Worm (Caenorhabditis elegans) whole organism, young adult: ENCODE data around the gene cyp-44A1.

Experiments used
- F49E8.2 ChIP-seq: sonication (generic microtip); optimal IDR thresholded peaks from 3 replicates; lab custom pipeline; 2017; ENCODE audit warnings: missing genetic modification characterization, mild to moderate bottlenecking, missing compliant biosample characterization, antibody characterized with exemption, moderate library complexity; ENCODE audit not compliant: insufficient read depth
- F52B5.7 ChIP-seq: sonication (generic microtip); optimal IDR thresholded peaks from 2 replicates; lab custom pipeline; 2016; ENCODE audit warnings: mild to moderate bottlenecking, missing genetic modification characterization, missing compliant biosample characterization
- F55B11.4 ChIP-seq: sonication (generic microtip); optimal IDR thresholded peaks from 2 replicates; lab custom pipeline; 2016; ENCODE audit warnings: missing compliant biosample characterization, missing genetic modification characterization, borderline replicate concordance; ENCODE audit not compliant: insufficient read depth
- T07F8.4 ChIP-seq: sonication (generic microtip); optimal IDR thresholded peaks from 2 replicates; lab custom pipeline; 2016; ENCODE audit warnings: mild to moderate bottlenecking, missing genetic modification characterization, moderate library complexity, missing compliant biosample characterization
- T26A5.8 ChIP-seq: sonication (generic microtip); optimal IDR thresholded peaks from 2 replicates; lab custom pipeline; 2016; ENCODE audit warnings: missing genetic modification characterization, missing compliant biosample characterization
- Y79H2A.3 ChIP-seq: fragments of 200-800 bp; sonication (Bioruptor generic); conservative IDR thresholded peaks from 2 replicates; pipeline ENCODE4 v1.3.6; 2022; ENCODE audit warnings: missing genetic modification reagents, missing genetic modification characterization, missing compliant biosample characterization
- ama-1 ChIP-seq, 3 experiments: fragments of 150-350 bp in 1 of 3; sonication (generic microtip) in 2 of 3; optimal IDR thresholded peaks; 2 replicates each; lab custom pipeline; 2014 to 2018; ENCODE audit warnings: missing biosample characterization in 2 of 3, missing genetic modification characterization in 2 of 3, missing genetic modification reagents in 2 of 3
- athp-1 ChIP-seq: sonication (generic microtip); optimal IDR thresholded peaks from 2 replicates; lab custom pipeline; 2017; ENCODE audit warnings: mild to moderate bottlenecking, missing genetic modification characterization, missing compliant biosample characterization
- attf-3 ChIP-seq: fragments of 200-800 bp; sonication (Bioruptor generic); conservative IDR thresholded peaks from 2 replicates; pipeline ENCODE4 v1.3.6; 2022; ENCODE audit warnings: missing genetic modification reagents, missing genetic modification characterization, missing compliant biosample characterization
- bed-1 ChIP-seq: fragments of 200-800 bp; sonication (Bioruptor generic); IDR thresholded peaks from 2 replicates; pipeline ENCODE4 v1.3.6; 2022; ENCODE audit warnings: missing genetic modification reagents, missing genetic modification characterization, missing compliant biosample characterization
- cebp-2 ChIP-seq: fragments of 200-800 bp; sonication (Bioruptor generic); IDR thresholded peaks from 2 replicates; pipeline ENCODE4 v1.3.6; 2022; ENCODE audit warnings: missing genetic modification characterization, missing compliant biosample characterization
- ceh-58 ChIP-seq: fragments of 200-800 bp; sonication (Bioruptor generic); IDR thresholded peaks from 2 replicates; pipeline ENCODE4 v1.3.6; 2022; ENCODE audit warnings: missing genetic modification characterization, missing compliant biosample characterization
- dox-1 ChIP-seq: fragments of 200-800 bp; sonication (Bioruptor generic); IDR thresholded peaks from 2 replicates; pipeline ENCODE4 v1.3.6; 2022; ENCODE audit warnings: missing genetic modification reagents, missing genetic modification characterization, missing compliant biosample characterization
- dpff-1 ChIP-seq: sonication (generic microtip); optimal IDR thresholded peaks from 2 replicates; lab custom pipeline; 2017; ENCODE audit warnings: mild to moderate bottlenecking, missing genetic modification characterization, missing compliant biosample characterization
- egl-18 ChIP-seq: fragments of 200-800 bp; sonication (Bioruptor generic); IDR thresholded peaks from 2 replicates; pipeline ENCODE4 v1.3.6; 2022; ENCODE audit warnings: missing genetic modification reagents, missing genetic modification characterization, missing compliant biosample characterization
- egrh-3 ChIP-seq: fragments of 200-800 bp; sonication (Bioruptor generic); IDR thresholded peaks from 2 replicates; pipeline ENCODE4 v1.3.6; 2022; ENCODE audit warnings: missing genetic modification reagents, missing genetic modification characterization, missing compliant biosample characterization
- fkh-3 ChIP-seq: sonication (generic microtip); optimal IDR thresholded peaks from 2 replicates; lab custom pipeline; 2016; ENCODE audit warnings: mild to moderate bottlenecking, missing genetic modification characterization, missing compliant biosample characterization
- him-1 ChIP-seq: sonication (generic microtip); optimal IDR thresholded peaks from 2 replicates; lab custom pipeline; 2016; ENCODE audit warnings: missing genotype, missing genetic modification reagents, missing genetic modification characterization, missing compliant biosample characterization
- hlh-26 ChIP-seq: fragments of 200-800 bp; sonication (Bioruptor generic); conservative IDR thresholded peaks from 2 replicates; pipeline ENCODE4 v1.3.6; 2022; ENCODE audit warnings: missing genetic modification reagents, missing genetic modification characterization, missing compliant biosample characterization
- hmg-1.2 ChIP-seq: fragments of 200-800 bp; sonication (Bioruptor generic); IDR thresholded peaks from 2 replicates; pipeline ENCODE4 v1.3.6; 2022; ENCODE audit warnings: missing genetic modification reagents, missing genetic modification characterization, missing compliant biosample characterization
- hmg-20 ChIP-seq: fragments of 200-800 bp; sonication (Bioruptor generic); IDR thresholded peaks from 2 replicates; pipeline ENCODE4 v1.3.6; 2022; ENCODE audit warnings: missing genetic modification reagents, missing genetic modification characterization, missing compliant biosample characterization
- hrde-1 ChIP-seq: sonication (generic microtip); optimal IDR thresholded peaks from 2 replicates; lab custom pipeline; 2016; ENCODE audit warnings: missing genetic modification characterization, mild to moderate bottlenecking, missing compliant biosample characterization, moderate library complexity, missing genotype, missing genetic modification reagents, borderline replicate concordance
- hsf-1 ChIP-seq: fragments of 200-800 bp; sonication (Bioruptor generic); IDR thresholded peaks from 2 replicates; pipeline ENCODE4 v1.3.6; 2022; ENCODE audit warnings: missing genetic modification reagents, missing genetic modification characterization, missing compliant biosample characterization
- let-607 ChIP-seq, 2 experiments: fragments of 200-800 bp in 1 of 2; sonication (Bioruptor generic) in 1 of 2; sonication (generic microtip) in 1 of 2; optimal IDR thresholded peaks; 2 replicates each; lab custom pipeline; 2016 to 2018; ENCODE audit warnings: mild to moderate bottlenecking in 2 of 2, missing compliant biosample characterization in 2 of 2, missing genetic modification characterization in 2 of 2, moderate library complexity in 2 of 2, missing genotype in 1 of 2
- lin-35 ChIP-seq, 3 experiments: fragments of 150-350 bp in 2 of 3; sonication (generic microtip) in 1 of 3; optimal IDR thresholded peaks; 2 replicates each; lab custom pipeline; 2014 to 2018; ENCODE audit warnings: missing biosample characterization in 3 of 3, missing genetic modification characterization in 3 of 3, missing genetic modification reagents in 3 of 3
- madf-8 ChIP-seq: fragments of 200-800 bp; sonication (Bioruptor generic); conservative IDR thresholded peaks from 2 replicates; pipeline ENCODE4 v1.3.6; 2022; ENCODE audit warnings: missing genetic modification reagents, missing genetic modification characterization, missing compliant biosample characterization
- nhr-120 ChIP-seq: fragments of 200-800 bp; sonication (Bioruptor generic); IDR thresholded peaks from 2 replicates; pipeline ENCODE4 v1.3.6; 2022; ENCODE audit warnings: missing genetic modification characterization, missing compliant biosample characterization
- nhr-179 ChIP-seq: sonication (generic microtip); optimal IDR thresholded peaks from 2 replicates; lab custom pipeline; 2016; ENCODE audit warnings: mild to moderate bottlenecking, missing genetic modification characterization, missing compliant biosample characterization
- nhr-90 ChIP-seq: sonication (generic microtip); optimal IDR thresholded peaks from 2 replicates; lab custom pipeline; 2016; ENCODE audit warnings: missing genotype, mild to moderate bottlenecking, missing genetic modification characterization, missing compliant biosample characterization
- pha-4 ChIP-seq: fragments of 150-350 bp; sonication (generic microtip); optimal IDR thresholded peaks from 2 replicates; lab custom pipeline; 2014; ENCODE audit warnings: missing biosample characterization, missing genetic modification reagents, missing genetic modification characterization
- rec-8 ChIP-seq, 2 experiments: sonication (generic microtip); optimal IDR thresholded peaks; 2 replicates each; lab custom pipeline; 2016; ENCODE audit warnings: mild to moderate bottlenecking in 2 of 2, missing genetic modification characterization in 2 of 2, missing genetic modification reagents in 2 of 2, missing genotype in 2 of 2, missing biosample characterization in 1 of 2, missing compliant biosample characterization in 1 of 2, moderate library complexity in 1 of 2
- repo-1 ChIP-seq: sonication (generic microtip); optimal IDR thresholded peaks from 2 replicates; lab custom pipeline; 2017; ENCODE audit warnings: mild to moderate bottlenecking, missing genetic modification characterization, missing compliant biosample characterization
- tlf-1 ChIP-seq: fragments of 200-800 bp; sonication (Bioruptor generic); optimal IDR thresholded peaks from 2 replicates; lab custom pipeline; 2018; ENCODE audit warnings: mild to moderate bottlenecking, missing genetic modification characterization, missing compliant biosample characterization
- unc-62 ChIP-seq: fragments of 150-350 bp; optimal IDR thresholded peaks from 2 replicates; lab custom pipeline; 2014; ENCODE audit warnings: missing biosample characterization, missing genetic modification reagents, missing genetic modification characterization
- ztf-22 ChIP-seq: fragments of 200-800 bp; sonication (Bioruptor generic); optimal IDR thresholded peaks from 2 replicates; lab custom pipeline; 2018; ENCODE audit warnings: mild to moderate bottlenecking, missing genetic modification characterization, moderate library complexity, missing compliant biosample characterization
- ztf-26 ChIP-seq: sonication (generic microtip); optimal IDR thresholded peaks from 2 replicates; lab custom pipeline; 2017; ENCODE audit warnings: missing genetic modification characterization, missing compliant biosample characterization

Gene cyp-44A1

DNA sequence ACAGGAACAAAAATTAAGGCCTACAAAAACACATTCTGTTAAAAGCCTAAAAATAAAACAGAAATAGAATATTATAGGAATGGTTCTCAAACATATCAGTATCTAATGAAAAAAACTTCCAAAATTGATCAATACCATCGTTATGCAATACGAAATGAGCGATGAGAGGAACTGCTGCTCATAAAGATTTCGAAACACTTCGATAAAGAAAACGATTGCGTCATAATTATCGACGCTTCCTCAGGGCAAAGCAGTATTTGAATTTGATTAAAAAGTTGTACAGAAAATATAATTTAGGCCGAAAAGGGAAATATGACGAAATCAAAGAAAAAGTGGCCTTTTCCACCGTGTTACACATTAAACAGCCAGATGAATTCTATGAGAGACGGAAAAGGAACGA, 14.2 kb downstream of the cyp-44A1 start:
- no peak for TF ChIP-seq nhr-90
- TF ChIP-seq attf-3 (GFP tag; lab: Robert Waterston, UW) = no peak
- TF ChIP-seq athp-1 (tag; lab: Kevin White, UChicago) = no peak

ce11 chrII:5518910-5519309, 15.1 kb downstream of the cyp-44A1 start, which contains the start of gene ZK177.2:
Gene ZK177.2 (plus strand): TSS chrII:5519210.
- no peak for TF ChIP-seq pha-4 (tag; lab: Kevin White, UChicago)
- TF ChIP-seq nhr-179 (tag; lab: Kevin White, UChicago) = no peak
- TF ChIP-seq fkh-3 = no peak
- TF ChIP-seq egl-18 (GFP tag; lab: Robert Waterston, UW) = no peak
- no peak for TF ChIP-seq hmg-20
- no peak for TF ChIP-seq F55B11.4 (tag; lab: Kevin White, UChicago)
- TF ChIP-seq dpff-1 = no peak
- no peak for TF ChIP-seq let-607 (tag; optimal IDR thresholded peaks at IDR 0.05; lab: Kevin White, UChicago)
- TF ChIP-seq attf-3 (GFP tag; lab: Robert Waterston, UW) = no peak
- TF ChIP-seq hrde-1 (tag; lab: Kevin White, UChicago) = no peak
- no peak for TF ChIP-seq hsf-1
- no peak for TF ChIP-seq T26A5.8 (tag; lab: Kevin White, UChicago)
- TF ChIP-seq egrh-3 (GFP tag; lab: Robert Waterston, UW) = no peak
- no peak for TF ChIP-seq F52B5.7 (tag; lab: Kevin White, UChicago)
- TF ChIP-seq him-1 (tag; lab: Kevin White, UChicago) = no peak
- no peak for TF ChIP-seq T07F8.4 (tag; lab: Kevin White, UChicago)
- no peak for TF ChIP-seq hlh-26 (GFP tag; lab: Robert Waterston, UW)
- no peak for TF ChIP-seq hmg-1.2 (GFP tag; lab: Robert Waterston, UW)
- TF ChIP-seq ztf-22 (GFP tag; lab: Kevin White, UChicago) = no peak

DNA sequence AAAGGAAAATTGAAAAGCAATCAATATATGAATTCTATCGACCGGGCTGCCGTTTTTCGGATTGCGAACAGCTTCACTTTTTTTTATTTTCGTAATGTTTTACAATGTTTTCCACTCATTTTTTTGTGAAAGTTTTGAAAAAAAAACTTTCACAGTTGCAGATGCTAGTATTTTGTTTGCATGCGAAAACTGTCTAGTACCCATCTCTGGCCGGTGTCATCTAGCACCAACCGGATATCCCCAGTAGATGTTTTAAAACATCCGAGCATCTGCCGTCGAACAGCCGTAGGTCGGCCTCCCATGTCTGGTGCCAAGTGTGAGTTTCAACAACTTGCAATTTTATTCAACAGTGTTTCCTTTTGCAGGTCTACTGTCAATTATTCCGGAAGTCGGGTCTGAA, 17.6 kb downstream of the cyp-44A1 start, which contains the start of gene ZK177.12:
ZK177.12 (plus strand) TSS at position 301 of the 400 bp plus-strand sequence.
- TF ChIP-seq rec-8 (tag; optimal IDR thresholded peaks at IDR 0.05; lab: Kevin White, UChicago) = no peak

ce11 chrII:5522637-5523036, 18.8 kb downstream of the cyp-44A1 start, which contains the start of gene ZK177.11:
Gene ZK177.11 (plus strand): TSS chrII:5522937.
- TF ChIP-seq F49E8.2 (tag; lab: Kevin White, UChicago) (no peak), rec-8 (tag; optimal IDR thresholded peaks at IDR 0.05; lab: Kevin White, UChicago) (no peak), hrde-1 (tag; lab: Kevin White, UChicago) (no peak), tlf-1 (GFP tag; lab: Kevin White, UChicago) (no peak), repo-1 (tag; lab: Kevin White, UChicago) (no peak), ceh-58 (GFP tag; lab: Robert Waterston, UW) (no peak), bed-1 (GFP tag; lab: Robert Waterston, UW) (no peak), hmg-1.2 (GFP tag; lab: Robert Waterston, UW) (no peak), nhr-120 (GFP tag; lab: Robert Waterston, UW) (no peak), nhr-90 (no peak)

DNA sequence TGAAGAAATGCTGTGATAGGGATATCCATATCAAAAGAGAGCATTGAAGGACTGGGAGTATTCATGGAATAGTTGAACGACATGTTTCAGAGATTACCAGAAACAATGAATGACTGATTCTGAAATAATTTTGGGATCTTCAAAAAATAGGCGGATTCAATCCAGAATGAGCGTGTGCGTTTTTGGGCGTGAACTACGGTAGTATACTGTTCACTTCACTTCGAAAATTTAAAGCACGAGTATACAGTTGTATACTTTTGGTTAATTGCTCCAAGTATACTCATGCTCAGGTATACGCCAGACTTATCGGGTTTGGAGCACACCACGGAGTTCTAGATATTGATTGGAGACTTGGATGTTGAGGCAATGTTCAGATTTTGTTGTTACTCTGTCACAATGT, 21.5 kb downstream of the cyp-44A1 start, which contains the start of gene tbx-35:
tbx-35 (minus strand) TSS at position 101 of the 400 bp plus-strand sequence.
- TF ChIP-seq Y79H2A.3 (GFP tag; lab: Robert Waterston, UW) (no peak), lin-35 (GFP tag; optimal IDR thresholded peaks at IDR 0.05; lab: Kevin White, UChicago) (no peak), dox-1 (GFP tag; lab: Robert Waterston, UW) (no peak), madf-8 (GFP tag; lab: Robert Waterston, UW) (no peak), cebp-2 (GFP tag; lab: Robert Waterston, UW) (no peak), let-607 (tag; optimal IDR thresholded peaks at IDR 0.05; lab: Kevin White, UChicago) (no peak), unc-62 (GFP tag; lab: Kevin White, UChicago) (no peak), ztf-26 (tag; lab: Kevin White, UChicago) (no peak), ama-1 (optimal IDR thresholded peaks at IDR 0.05; lab: Kevin White, UChicago) (no peak), ama-1 (GFP tag; optimal IDR thresholded peaks at IDR 0.05; lab: Kevin White, UChicago) (no peak)
